Fruit fly (Drosophila melanogaster) whole organism, embryonic: ENCODE measurements around the gene Antdh.

Experiments used
- Adf1 ChIP-seq: fragments of 200-800 bp; sonication (Bioruptor generic); IDR thresholded peaks from 2 replicates; pipeline ENCODE4 v1.3.6; 2022; ENCODE audit warnings: missing biosample characterization, missing genetic modification characterization
- B-H1 ChIP-seq: fragments of 200-800 bp; sonication (Bioruptor generic); IDR thresholded peaks from 3 replicates; pipeline ENCODE4 v1.3.6; 2022; ENCODE audit warnings: missing biosample characterization, missing genetic modification characterization
- BEAF-32 ChIP-seq: fragments of 200-800 bp; sonication (Bioruptor generic); optimal IDR thresholded peaks from 3 replicates; lab custom pipeline; 2017; ENCODE audit warnings: missing biosample characterization, missing genetic modification characterization, mild to moderate bottlenecking, moderate library complexity, missing genetic modification reagents
- Bgb ChIP-seq: fragments of 200-800 bp; sonication (Bioruptor generic); IDR thresholded peaks from 2 replicates; pipeline ENCODE4 v1.3.6; 2022; ENCODE audit warnings: missing biosample characterization, missing genetic modification characterization; ENCODE audit not compliant: partially characterized antibody
- C15 ChIP-seq: fragments of 200-800 bp; sonication (Bioruptor generic); IDR thresholded peaks from 3 replicates; pipeline ENCODE4 v1.3.6; 2022; ENCODE audit warnings: missing biosample characterization, missing genetic modification characterization
- CG10462 ChIP-seq: fragments of 200-800 bp; sonication (Bioruptor generic); optimal IDR thresholded peaks from 2 replicates; lab custom pipeline; 2016; ENCODE audit warnings: missing biosample characterization, missing genetic modification characterization
- CG10543 ChIP-seq: fragments of 200-800 bp; sonication (Bioruptor generic); optimal IDR thresholded peaks from 3 replicates; lab custom pipeline; 2017; ENCODE audit warnings: missing biosample characterization, mild to moderate bottlenecking, missing genetic modification characterization, moderate library complexity
- CG10565 ChIP-seq: fragments of 200-800 bp; sonication (Bioruptor generic); optimal IDR thresholded peaks from 3 replicates; lab custom pipeline; 2016; ENCODE audit warnings: missing biosample characterization, mild to moderate bottlenecking, missing genetic modification characterization
- CG17829 ChIP-seq: fragments of 200-800 bp; optimal IDR thresholded peaks from 2 replicates; lab custom pipeline; 2019; ENCODE audit warnings: missing biosample characterization, mild to moderate bottlenecking, missing genetic modification characterization, moderate library complexity
- CG18476 ChIP-seq: fragments of 200-800 bp; sonication (Bioruptor generic); optimal IDR thresholded peaks from 2 replicates; lab custom pipeline; 2016; ENCODE audit warnings: missing biosample characterization, mild to moderate bottlenecking, missing genetic modification characterization
- CG18599 ChIP-seq: fragments of 200-800 bp; sonication (Bioruptor generic); optimal IDR thresholded peaks from 3 replicates; lab custom pipeline; 2017; ENCODE audit warnings: missing biosample characterization, missing genetic modification characterization, mild to moderate bottlenecking, moderate library complexity, missing genetic modification reagents
- CG2116 ChIP-seq: fragments of 200-800 bp; sonication (Bioruptor generic); optimal IDR thresholded peaks from 3 replicates; lab custom pipeline; 2018; ENCODE audit warnings: missing biosample characterization, mild to moderate bottlenecking, missing genetic modification characterization
- CG33213 ChIP-seq: fragments of 200-800 bp; sonication (Bioruptor generic); optimal IDR thresholded peaks from 3 replicates; lab custom pipeline; 2016; ENCODE audit warnings: missing biosample characterization, missing genetic modification characterization
- CG4328 ChIP-seq: fragments of 200-800 bp; sonication (Bioruptor generic); optimal IDR thresholded peaks from 3 replicates; lab custom pipeline; 2017; ENCODE audit warnings: missing biosample characterization, missing genetic modification reagents, missing genetic modification characterization
- CG4404 ChIP-seq: fragments of 200-800 bp; sonication (Bioruptor generic); IDR thresholded peaks from 2 replicates; pipeline ENCODE4 v1.3.6; 2022; ENCODE audit warnings: missing biosample characterization, missing genetic modification characterization
- CG4854 ChIP-seq: fragments of 200-800 bp; sonication (Bioruptor generic); optimal IDR thresholded peaks from 2 replicates; lab custom pipeline; 2016; ENCODE audit warnings: missing biosample characterization, missing genetic modification characterization, inconsistent platforms
- CG7271 ChIP-seq: fragments of 200-800 bp; sonication (Bioruptor generic); optimal IDR thresholded peaks from 2 replicates; lab custom pipeline; 2018; ENCODE audit warnings: missing biosample characterization, mild to moderate bottlenecking, missing genetic modification characterization, moderate library complexity
- CG7745 ChIP-seq: fragments of 200-800 bp; sonication (Bioruptor generic); optimal IDR thresholded peaks from 2 replicates; lab custom pipeline; 2018; ENCODE audit warnings: missing biosample characterization, mild to moderate bottlenecking, missing genetic modification characterization, moderate library complexity
- CG8290 ChIP-seq, 3 experiments: fragments of 200-800 bp; sonication (Bioruptor generic); optimal IDR thresholded peaks; 2 replicates each; lab custom pipeline; 2016 to 2019; ENCODE audit warnings: missing biosample characterization in 3 of 3, missing genetic modification characterization in 3 of 3, mild to moderate bottlenecking in 2 of 3, moderate library complexity in 1 of 3
- CG9437 ChIP-seq: fragments of 200-800 bp; sonication (Bioruptor generic); optimal IDR thresholded peaks from 2 replicates; lab custom pipeline; 2018; ENCODE audit warnings: missing biosample characterization, mild to moderate bottlenecking, missing genetic modification characterization
- Chrac-16 ChIP-seq: fragments of 200-800 bp; sonication (Bioruptor generic); optimal IDR thresholded peaks from 3 replicates; lab custom pipeline; 2016; ENCODE audit warnings: missing biosample characterization, missing genetic modification characterization
- Dip3 ChIP-seq: fragments of 200-800 bp; sonication (Bioruptor generic); optimal IDR thresholded peaks from 3 replicates; lab custom pipeline; 2016; ENCODE audit warnings: missing biosample characterization, missing genetic modification characterization
- E2f2 ChIP-seq: fragments of 200-800 bp; sonication (Bioruptor generic); IDR thresholded peaks from 2 replicates; pipeline ENCODE4 v1.3.6; 2022; ENCODE audit warnings: missing biosample characterization, missing genetic modification characterization
- GATAe ChIP-seq: fragments of 200-800 bp; sonication (Bioruptor generic); conservative IDR thresholded peaks from 2 replicates; pipeline ENCODE4 v1.3.6; 2022; ENCODE audit warnings: missing biosample characterization, missing genetic modification characterization
- HLH54F ChIP-seq: fragments of 200-800 bp; sonication (Bioruptor generic); optimal IDR thresholded peaks from 3 replicates; lab custom pipeline; 2016; ENCODE audit warnings: missing biosample characterization, missing genetic modification characterization
- MTF-1 ChIP-seq: fragments of 200-800 bp; sonication (Bioruptor generic); optimal IDR thresholded peaks from 2 replicates; lab custom pipeline; 2018; ENCODE audit warnings: missing biosample characterization, mild to moderate bottlenecking, missing genetic modification characterization, borderline replicate concordance
- Mrtf ChIP-seq: fragments of 200-800 bp; sonication (Bioruptor generic); IDR thresholded peaks from 3 replicates; pipeline ENCODE4 v1.3.6; 2022; ENCODE audit warnings: missing biosample characterization, missing genetic modification characterization
- Ravus ChIP-seq: fragments of 200-800 bp; sonication (Bioruptor generic); IDR thresholded peaks from 2 replicates; pipeline ENCODE4 v1.3.6; 2022; ENCODE audit warnings: missing biosample characterization, missing genetic modification characterization
- Sin3A ChIP-seq: fragments of >200 bp; optimal IDR thresholded peaks from 2 replicates; lab custom pipeline; 2018
- Spps ChIP-seq: fragments of 200-800 bp; sonication (Bioruptor generic); optimal IDR thresholded peaks from 2 replicates; lab custom pipeline; 2018; ENCODE audit warnings: missing biosample characterization, mild to moderate bottlenecking, missing genetic modification characterization
- Sry-β ChIP-seq: fragments of 200-800 bp; sonication (Bioruptor generic); optimal IDR thresholded peaks from 2 replicates; lab custom pipeline; 2018; ENCODE audit warnings: missing biosample characterization, mild to moderate bottlenecking, missing genetic modification characterization, moderate library complexity
- Stat92E ChIP-seq, 3 experiments: fragments of >200 bp in 2 of 3; fragments of 200-800 bp in 1 of 3; sonication (Bioruptor generic) in 1 of 3; optimal IDR thresholded peaks; 2 replicates each; lab custom pipeline; 2017 to 2019; ENCODE audit warnings: missing biosample characterization in 3 of 3, missing genetic modification characterization in 3 of 3, mild to moderate bottlenecking in 1 of 3, moderate library complexity in 1 of 3
- al ChIP-seq: fragments of 200-800 bp; sonication (Bioruptor generic); IDR thresholded peaks from 2 replicates; pipeline ENCODE4 v1.3.6; 2022; ENCODE audit warnings: missing biosample characterization, missing genetic modification characterization
- ara ChIP-seq: fragments of 200-800 bp; sonication (Bioruptor generic); IDR thresholded peaks from 2 replicates; pipeline ENCODE4 v1.3.6; 2022; ENCODE audit warnings: missing biosample characterization, missing genetic modification characterization
- crc ChIP-seq: fragments of 200-800 bp; sonication (Bioruptor generic); optimal IDR thresholded peaks from 2 replicates; lab custom pipeline; 2016; ENCODE audit warnings: missing biosample characterization, missing genetic modification characterization
- dm ChIP-seq: fragments of 200-800 bp; sonication (Bioruptor generic); optimal IDR thresholded peaks from 3 replicates; lab custom pipeline; 2016; ENCODE audit warnings: missing biosample characterization, missing genetic modification characterization
- dmrt99B ChIP-seq: fragments of 200-800 bp; sonication (Bioruptor generic); optimal IDR thresholded peaks from 2 replicates; lab custom pipeline; 2018; ENCODE audit warnings: missing biosample characterization, mild to moderate bottlenecking, missing genetic modification characterization, moderate library complexity
- gcm ChIP-seq: fragments of 200-800 bp; sonication (Bioruptor generic); optimal IDR thresholded peaks from 2 replicates; lab custom pipeline; 2019; ENCODE audit warnings: missing biosample characterization, mild to moderate bottlenecking, missing genetic modification characterization, moderate library complexity
- gcm2 ChIP-seq: fragments of 200-800 bp; sonication (Bioruptor generic); optimal IDR thresholded peaks from 2 replicates; lab custom pipeline; 2016; ENCODE audit warnings: missing biosample characterization, missing genetic modification characterization
- lmd ChIP-seq: fragments of 200-800 bp; sonication (Bioruptor generic); IDR thresholded peaks from 2 replicates; pipeline ENCODE4 v1.3.6; 2022; ENCODE audit warnings: missing biosample characterization, missing genetic modification characterization
- nau ChIP-seq: fragments of 200-800 bp; sonication (Bioruptor generic); optimal IDR thresholded peaks from 3 replicates; lab custom pipeline; 2017; ENCODE audit warnings: missing biosample characterization, mild to moderate bottlenecking, missing genetic modification characterization, missing genetic modification reagents
- nom ChIP-seq: fragments of 200-800 bp; sonication (Bioruptor generic); optimal IDR thresholded peaks from 2 replicates; lab custom pipeline; 2017; ENCODE audit warnings: missing biosample characterization, missing genetic modification characterization, mild to moderate bottlenecking, moderate library complexity, missing genetic modification reagents
- onecut ChIP-seq: fragments of 200-800 bp; sonication (Bioruptor generic); IDR thresholded peaks from 2 replicates; pipeline ENCODE4 v1.3.6; 2022; ENCODE audit warnings: missing biosample characterization, missing genetic modification characterization
- pb ChIP-seq: fragments of 200-800 bp; sonication (Bioruptor generic); optimal IDR thresholded peaks from 3 replicates; lab custom pipeline; 2016; ENCODE audit warnings: missing biosample characterization, missing genetic modification characterization
- psq ChIP-seq: fragments of 200-800 bp; sonication (Bioruptor generic); optimal IDR thresholded peaks from 2 replicates; lab custom pipeline; 2017; ENCODE audit warnings: missing biosample characterization, missing genetic modification characterization
- salm ChIP-seq: fragments of 200-800 bp; sonication (Bioruptor generic); optimal IDR thresholded peaks from 2 replicates; lab custom pipeline; 2018; ENCODE audit warnings: missing biosample characterization, mild to moderate bottlenecking, missing genetic modification characterization
- sima ChIP-seq: fragments of 200-800 bp; sonication (Bioruptor generic); optimal IDR thresholded peaks from 2 replicates; lab custom pipeline; 2016; ENCODE audit warnings: missing biosample characterization, missing genetic modification characterization
- sisA ChIP-seq: fragments of 200-800 bp; sonication (Bioruptor generic); IDR thresholded peaks from 2 replicates; pipeline ENCODE4 v1.3.6; 2022; ENCODE audit warnings: missing biosample characterization, missing genetic modification characterization
- tap ChIP-seq: fragments of 200-800 bp; optimal IDR thresholded peaks from 3 replicates; lab custom pipeline; 2019; ENCODE audit warnings: missing biosample characterization, mild to moderate bottlenecking, missing genetic modification characterization, moderate library complexity
- zf30C ChIP-seq: fragments of 200-800 bp; sonication (Bioruptor generic); optimal IDR thresholded peaks from 3 replicates; lab custom pipeline; 2018; ENCODE audit warnings: missing biosample characterization, mild to moderate bottlenecking, missing genetic modification characterization

Gene Antdh

DNA sequence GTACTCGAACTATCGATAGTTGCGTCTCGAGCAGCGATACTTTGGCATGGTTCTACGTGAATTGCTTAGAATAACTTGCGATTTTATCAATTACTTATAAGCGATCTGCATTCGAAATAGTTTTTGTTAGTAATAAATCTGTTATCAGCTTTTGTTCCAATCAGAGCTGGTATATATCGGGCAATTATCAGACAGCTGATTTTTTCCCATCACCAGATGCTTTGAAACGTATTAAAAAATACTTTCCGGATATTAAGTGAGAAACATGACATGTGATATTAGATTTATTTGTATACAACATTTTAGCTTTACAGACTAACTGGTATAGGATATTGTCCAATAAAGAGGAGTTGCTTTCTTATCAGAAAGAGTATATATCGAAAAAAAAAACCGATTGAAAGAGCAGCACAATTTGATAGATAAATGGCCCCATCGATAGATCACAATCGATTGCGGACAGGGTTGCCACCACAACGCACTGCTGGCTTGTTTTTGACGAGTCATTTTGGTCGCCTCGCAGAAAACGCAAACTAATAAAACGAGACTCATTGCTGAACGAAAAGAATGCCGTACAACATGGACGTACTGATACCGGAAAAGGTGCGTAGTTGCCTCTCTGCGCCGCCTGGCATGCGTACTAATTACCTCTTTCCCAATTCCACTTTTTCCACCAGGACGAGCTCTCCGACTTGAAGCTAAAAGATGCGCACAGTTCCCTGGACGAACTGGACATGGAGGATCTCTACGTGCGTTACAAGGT lies 43.9 kb downstream of the Antdh start, which contains the start of gene Rpt3 (continued):
- peak; percentile 47 for TF ChIP-seq Bgb (GFP tag; lab: Robert Waterston, UW)
- no peak for TF ChIP-seq Mrtf
- no peak for TF ChIP-seq Spps
- TF ChIP-seq B-H1 (GFP tag; lab: Robert Waterston, UW): no peak
- no peak for TF ChIP-seq Ravus
- no peak for TF ChIP-seq tap (tag; lab: Kevin White, UChicago)
- TF ChIP-seq gcm (GFP tag; lab: Kevin White, UChicago): no peak
- no peak for TF ChIP-seq CG18599
- no peak for TF ChIP-seq zf30C (GFP tag; lab: Kevin White, UChicago)
- TF ChIP-seq C15: no peak
- no peak for TF ChIP-seq dm (GFP tag; lab: Kevin White, UChicago)
- TF ChIP-seq CG17829 (tag; lab: Kevin White, UChicago): no peak
- no peak for TF ChIP-seq GATAe (GFP tag; lab: Robert Waterston, UW)
- TF ChIP-seq psq (GFP tag; lab: Kevin White, UChicago): no peak
- 0 out of 2 replicates have a peak, but pooled peaks have one; percentile 6 for TF ChIP-seq E2f2 (GFP tag; lab: Robert Waterston, UW)
- TF ChIP-seq CG10565: no peak
- TF ChIP-seq HLH54F (GFP tag; lab: Kevin White, UChicago): peak; percentile 2
- peak; percentile 79 for TF ChIP-seq Sin3A (lab: Kevin White, UChicago)
- no peak for TF ChIP-seq onecut (GFP tag; lab: Robert Waterston, UW)
- no peak for TF ChIP-seq pb (GFP tag; lab: Kevin White, UChicago)
- no peak for TF ChIP-seq CG18476 (GFP tag; lab: Kevin White, UChicago)
- no peak for TF ChIP-seq salm
- no peak for TF ChIP-seq Stat92E (GFP tag; optimal IDR thresholded peaks at IDR 0.05; lab: Kevin White, UChicago)
- peak; percentile 90 for TF ChIP-seq BEAF-32 (GFP tag; lab: Kevin White, UChicago)
- TF ChIP-seq CG10462 (GFP tag; lab: Kevin White, UChicago): no peak
- TF ChIP-seq CG9437 (GFP tag; lab: Kevin White, UChicago): peak; percentile 5
- no peak for TF ChIP-seq sima (GFP tag; lab: Kevin White, UChicago)
- TF ChIP-seq sisA (GFP tag; lab: Robert Waterston, UW): no peak
- no peak for TF ChIP-seq lmd
- no peak for TF ChIP-seq nom (GFP tag; lab: Kevin White, UChicago)
- TF ChIP-seq CG7745 (tag; lab: Kevin White, UChicago): no peak
- TF ChIP-seq dmrt99B (tag; lab: Kevin White, UChicago): no peak
- no peak for TF ChIP-seq CG4404
- no peak for TF ChIP-seq CG4328 (GFP tag; lab: Kevin White, UChicago)
- TF ChIP-seq Chrac-16: no peak
- no peak for TF ChIP-seq CG7271 (tag; lab: Kevin White, UChicago)
- TF ChIP-seq MTF-1 (GFP tag; lab: Kevin White, UChicago): no peak
- TF ChIP-seq CG4854: no peak
- TF ChIP-seq ara: no peak
- TF ChIP-seq crc (GFP tag; lab: Kevin White, UChicago): no peak
- TF ChIP-seq CG10543 (GFP tag; lab: Kevin White, UChicago): no peak
- TF ChIP-seq CG33213 (GFP tag; lab: Kevin White, UChicago): no peak
- no peak for TF ChIP-seq gcm2 (GFP tag; lab: Kevin White, UChicago)
- no peak for TF ChIP-seq nau (GFP tag; lab: Kevin White, UChicago)
- peak; percentile 63 for TF ChIP-seq CG8290 (GFP tag; optimal IDR thresholded peaks at IDR 0.05; lab: Kevin White, UChicago)
- peak in 1 of 2 experiments; percentile 7 for TF ChIP-seq CG8290 (tag; optimal IDR thresholded peaks at IDR 0.05; lab: Kevin White, UChicago)
- TF ChIP-seq CG2116 (GFP tag; lab: Kevin White, UChicago): peak; percentile 67
- TF ChIP-seq Adf1: no peak
- TF ChIP-seq Dip3 (GFP tag; lab: Kevin White, UChicago): no peak
- no peak for TF ChIP-seq al (GFP tag; lab: Robert Waterston, UW)
- TF ChIP-seq Sry-β (GFP tag; lab: Kevin White, UChicago): no peak
